Fruit fly (Drosophila melanogaster): ENCODE results near the gene CG32071.

CG32071 gene

dm6 chr3L:11074043-11074853 lies 29.4 kb downstream of the CG32071 start, which contains the start of the genes Pfdn2 and Noc1 (continued):
- TF ChIP-seq Atf3 (GFP tag; optimal IDR thresholded peaks at IDR 0.05) (no peak), Taf1 (GFP tag; IDR thresholded peaks at IDR 0.05) (no peak), CoRest (tag; optimal IDR thresholded peaks at IDR 0.05) (peak; percentile 80), CG17361 (GFP tag; IDR thresholded peaks at IDR 0.05) (no peak; the same call in 1 of the 3 replicates), CG15073 (GFP tag; optimal IDR thresholded peaks at IDR 0.05) (no peak), CG8388 (GFP tag; optimal IDR thresholded peaks at IDR 0.05) (no peak), Poxn (GFP tag; IDR thresholded peaks at IDR 0.05) (no peak), CG12219 (GFP tag; optimal IDR thresholded peaks at IDR 0.05) (no peak), jumu (GFP tag; optimal IDR thresholded peaks at IDR 0.05) (no peak), CG4328 (GFP tag; optimal IDR thresholded peaks at IDR 0.05) (no peak), pfk (GFP tag; optimal IDR thresholded peaks at IDR 0.05) (no peak), sim (GFP tag; IDR thresholded peaks at IDR 0.05) (no peak), so (GFP tag; IDR thresholded peaks at IDR 0.05) (no peak), Hr78 (GFP tag; optimal IDR thresholded peaks at IDR 0.05) (no peak), CG18619 (GFP tag; optimal IDR thresholded peaks at IDR 0.05) (peak; percentile 3), abd-A (tag; optimal IDR thresholded peaks at IDR 0.05) (no peak), MBD-R2 (GFP tag; IDR thresholded peaks at IDR 0.05) (peak; percentile 34; the same call in 1 of the 2 replicates), Max (GFP tag; optimal IDR thresholded peaks at IDR 0.05) (peak; percentile 54), ems (GFP tag; optimal IDR thresholded peaks at IDR 0.05) (no peak), esg (GFP tag; conservative IDR thresholded peaks at IDR 0.05) (peak; percentile 44; the same call in 1 of the 2 replicates), Gug (GFP tag; IDR thresholded peaks at IDR 0.05) (0 out of 4 replicates have a peak, but pooled peaks have one; percentile 33), chm (GFP tag; IDR thresholded peaks at IDR 0.05) (no peak), CG10209 (GFP tag; optimal IDR thresholded peaks at IDR 0.05) (peak; percentile 50), MTF-1 (GFP tag; optimal IDR thresholded peaks at IDR 0.05; ENCODE audit: borderline replicate concordance) (no peak), CG3726 (GFP tag; IDR thresholded peaks at IDR 0.05) (no peak), ind (GFP tag; optimal IDR thresholded peaks at IDR 0.05) (peak; percentile 62), CG31441 (GFP tag; IDR thresholded peaks at IDR 0.05) (no peak), E2f1 (GFP tag; IDR thresholded peaks at IDR 0.05) (peak; percentile 42; the same call in 1 of the 2 replicates), Nf-YC (tag; optimal IDR thresholded peaks at IDR 0.05) (no peak), nerfin-2 (GFP tag; IDR thresholded peaks at IDR 0.05; ENCODE audit: partially characterized antibody) (no peak), cwo (GFP tag; optimal IDR thresholded peaks at IDR 0.05) (peak; percentile 82), CG3281 (GFP tag; optimal IDR thresholded peaks at IDR 0.05) (no peak), D19B (GFP tag; optimal IDR thresholded peaks at IDR 0.05) (peak; percentile 36), CG18262 (tag; optimal IDR thresholded peaks at IDR 0.05) (peak; percentile 66), repo (GFP tag; optimal IDR thresholded peaks at IDR 0.05) (no peak), pum (GFP tag; optimal IDR thresholded peaks at IDR 0.05) (peak; percentile 15), fd64A (GFP tag; optimal IDR thresholded peaks at IDR 0.05) (no peak), HHEX (GFP tag; optimal IDR thresholded peaks at IDR 0.05) (no peak), Lpt (GFP tag; optimal IDR thresholded peaks at IDR 0.05) (no peak), trem (tag; optimal IDR thresholded peaks at IDR 0.05) (no peak), danr (GFP tag; IDR thresholded peaks at IDR 0.05) (0 out of 2 replicates have a peak, but pooled peaks have one; percentile 9), aop (GFP tag; IDR thresholded peaks at IDR 0.05) (no peak), row (GFP tag; IDR thresholded peaks at IDR 0.05) (peak; percentile 87), CG2712 (tag; optimal IDR thresholded peaks at IDR 0.05) (peak; percentile 78), scrt (GFP tag; optimal IDR thresholded peaks at IDR 0.05) (no peak), Stat92E (GFP tag; optimal IDR thresholded peaks at IDR 0.05) (no peak), ci (GFP tag; IDR thresholded peaks at IDR 0.05) (no peak), Jarid2 (GFP tag; optimal IDR thresholded peaks at IDR 0.05) (no peak), Lhr (GFP tag; optimal IDR thresholded peaks at IDR 0.05) (no peak)

Data from whole organism, embryonic.